Fruit fly (Drosophila melanogaster): ENCODE results near the gene exd.

The exd gene

DNA sequence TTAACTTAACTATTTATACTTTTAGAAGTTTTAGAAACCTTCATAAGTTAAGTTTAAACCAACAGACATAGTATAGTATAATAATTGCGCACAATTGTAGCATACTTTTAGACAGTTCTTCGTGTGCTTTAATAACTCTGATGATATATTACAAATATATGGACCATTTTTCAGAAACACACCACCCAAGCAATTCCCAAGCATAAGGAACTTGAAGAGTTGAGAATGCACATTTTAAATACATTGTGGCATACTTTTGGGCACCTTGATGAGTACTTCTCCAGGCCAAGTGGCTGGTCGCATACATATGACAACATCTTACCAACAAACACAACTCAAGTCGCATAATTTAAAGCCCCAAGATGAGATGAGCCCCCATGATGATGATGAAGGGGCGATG is 22.7 kb upstream of the exd start:
- no peak for TF ChIP-seq CG17829 (tag; optimal IDR thresholded peaks at IDR 0.05)
- TF ChIP-seq prd (optimal IDR thresholded peaks at IDR 0.05) = no peak
- TF ChIP-seq prd (GFP tag; IDR thresholded peaks at IDR 0.05) = no peak
- TF ChIP-seq Nf-YB (GFP tag; optimal IDR thresholded peaks at IDR 0.05) = no peak
- no peak for TF ChIP-seq gem (tag; optimal IDR thresholded peaks at IDR 0.05)
- TF ChIP-seq Ssrp (tag; optimal IDR thresholded peaks at IDR 0.05) = no peak
- TF ChIP-seq CG7372 (GFP tag; IDR thresholded peaks at IDR 0.05) = no peak
- no peak for TF ChIP-seq CG2202 (tag; optimal IDR thresholded peaks at IDR 0.05)
- no peak for TF ChIP-seq CG8359 (GFP tag; optimal IDR thresholded peaks at IDR 0.05; ENCODE audit: borderline replicate concordance)
- TF ChIP-seq CG1832 (GFP tag; optimal IDR thresholded peaks at IDR 0.05) = no peak
- no peak for TF ChIP-seq CG8944 (GFP tag; optimal IDR thresholded peaks at IDR 0.05)
- no peak for TF ChIP-seq CG4328 (GFP tag; optimal IDR thresholded peaks at IDR 0.05)
- peak; percentile 67 for TF ChIP-seq CG17612 (GFP tag; IDR thresholded peaks at IDR 0.05)
- TF ChIP-seq wek (GFP tag; optimal IDR thresholded peaks at IDR 0.05) = no peak
- TF ChIP-seq CG8290 (GFP tag; optimal IDR thresholded peaks at IDR 0.05) = peak; percentile 83
- peak in 1 of 2 experiments; percentile 76 for TF ChIP-seq CG8290 (tag; optimal IDR thresholded peaks at IDR 0.05)
- TF ChIP-seq fd64A (GFP tag; optimal IDR thresholded peaks at IDR 0.05) = no peak
- no peak for TF ChIP-seq CG17385 (GFP tag; optimal IDR thresholded peaks at IDR 0.05)
- peak; percentile 25 for TF ChIP-seq sens (GFP tag)
- no peak for TF ChIP-seq so (GFP tag; IDR thresholded peaks at IDR 0.05)

DNA sequence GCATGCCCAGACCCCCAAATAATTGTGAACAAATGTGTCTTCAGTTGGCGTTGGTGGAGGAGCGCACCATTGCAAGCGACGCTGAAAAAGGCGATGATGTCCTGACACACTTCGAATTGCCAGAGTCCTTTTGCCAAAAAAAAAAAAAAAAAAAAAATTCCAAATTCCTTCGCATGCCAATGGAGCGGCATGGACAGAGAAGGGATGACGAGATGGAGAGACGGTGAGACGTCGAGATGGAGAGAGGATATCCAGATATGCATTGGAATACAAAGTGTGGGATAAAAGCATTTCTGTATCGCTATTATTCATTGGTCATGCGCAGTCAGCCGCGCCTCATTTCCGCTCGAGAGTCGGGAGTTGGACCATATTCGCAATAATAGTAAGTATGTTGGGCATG is 20.7 kb upstream of the exd start:
- TF ChIP-seq sd (tag; optimal IDR thresholded peaks at IDR 0.05) = peak; percentile 55
- TF ChIP-seq ewg (GFP tag; optimal IDR thresholded peaks at IDR 0.05) = peak; percentile 56
- TF ChIP-seq Deaf1 (tag; optimal IDR thresholded peaks at IDR 0.05) = peak; percentile 5
- peak; percentile 96 for TF ChIP-seq nerfin-1 (tag; optimal IDR thresholded peaks at IDR 0.05)
- TF ChIP-seq Trl (optimal IDR thresholded peaks at IDR 0.05) = peak in 1 of 2 experiments; percentile 17
- no peak for TF ChIP-seq Trl (GFP tag; optimal IDR thresholded peaks at IDR 0.05)
- peak; percentile 29 for TF ChIP-seq CG13894 (tag; optimal IDR thresholded peaks at IDR 0.05)
- peak; percentile 31 for TF ChIP-seq abd-A (tag; optimal IDR thresholded peaks at IDR 0.05)
- no peak for TF ChIP-seq CG14014 (GFP tag; IDR thresholded peaks at IDR 0.05)
- no peak for TF ChIP-seq mirr (GFP tag; optimal IDR thresholded peaks at IDR 0.05)

DNA sequence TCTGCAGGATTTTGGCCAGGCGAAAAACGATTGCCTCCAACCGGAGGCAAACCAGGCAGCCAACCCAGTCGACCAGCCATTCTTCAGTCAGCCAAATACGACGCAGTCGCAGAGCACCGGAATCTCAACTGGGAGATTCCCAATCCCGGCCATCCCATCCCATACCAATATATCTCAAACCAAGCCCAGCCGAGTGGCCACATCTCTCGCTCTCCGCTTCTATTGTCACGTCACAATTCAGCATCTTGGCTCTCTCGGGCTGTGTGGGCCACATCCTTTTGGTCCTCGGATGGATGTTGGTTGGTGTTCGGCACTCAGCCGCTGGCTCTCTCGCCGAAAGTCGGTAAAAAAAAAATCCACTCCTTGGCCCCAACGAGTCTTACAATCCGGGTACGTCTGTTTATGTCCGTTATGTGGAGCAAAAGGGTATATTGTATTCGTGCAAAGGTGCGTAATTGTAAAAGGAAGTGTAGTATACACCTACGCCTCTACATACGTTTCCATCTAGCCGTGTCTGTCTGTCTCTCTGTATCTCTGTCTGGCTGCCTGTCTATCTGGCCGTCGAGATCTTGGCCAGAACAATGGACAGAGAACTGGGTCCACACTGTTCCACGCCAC is 19.0 kb upstream of the exd start, which contains the start of gene mmd:
TSS of gene mmd (minus strand) at position 3 of the 618 bp plus-strand sequence.
- TF ChIP-seq wor (GFP tag; IDR thresholded peaks at IDR 0.05) (no peak), CG13894 (tag; optimal IDR thresholded peaks at IDR 0.05) (peak; percentile 95), NC2β (GFP tag; optimal IDR thresholded peaks at IDR 0.05) (no peak), ewg (GFP tag; optimal IDR thresholded peaks at IDR 0.05) (peak; percentile 56), ash1 (GFP tag; optimal IDR thresholded peaks at IDR 0.05) (no peak), CG4854 (GFP tag; optimal IDR thresholded peaks at IDR 0.05) (no peak), Deaf1 (tag; optimal IDR thresholded peaks at IDR 0.05) (peak; percentile 89), Ets65A (GFP tag) (peak; percentile 68), Trl (optimal IDR thresholded peaks at IDR 0.05) (peak; percentile 21 to 44), Trl (GFP tag; optimal IDR thresholded peaks at IDR 0.05) (no peak), Hr51 (GFP tag; optimal IDR thresholded peaks at IDR 0.05) (no peak), CG32767 (GFP tag; IDR thresholded peaks at IDR 0.05) (no peak), abd-A (tag; optimal IDR thresholded peaks at IDR 0.05) (peak; percentile 54), CG32532 (GFP tag; IDR thresholded peaks at IDR 0.05) (0 out of 2 replicates have a peak, but pooled peaks have one; percentile 20), z (GFP tag; IDR thresholded peaks at IDR 0.05) (no peak)

All from whole organism, embryonic.